Fruit fly (Drosophila melanogaster) whole organism, prepupa: ENCODE results near the gene Oseg1.
A peak's percentile ranks its signal among the peaks of the same experiment; 100 is the strongest.

Experiments
- Blimp-1 ChIP-seq: fragments of 200-800 bp; sonication (Bioruptor generic); optimal IDR thresholded peaks from 3 replicates; lab custom pipeline; 2017; ENCODE audit warnings: missing biosample characterization, missing genetic modification characterization, mild to moderate bottlenecking, moderate library complexity, missing genetic modification reagents
- CG10631 ChIP-seq: fragments of 200-800 bp; sonication (Bioruptor generic); optimal IDR thresholded peaks from 2 replicates; lab custom pipeline; 2016; ENCODE audit warnings: missing biosample characterization, missing genetic modification characterization
- CG10669 ChIP-seq: fragments of 200-800 bp; sonication (Bioruptor generic); optimal IDR thresholded peaks from 3 replicates; lab custom pipeline; 2018; ENCODE audit warnings: missing biosample characterization, mild to moderate bottlenecking, missing genetic modification characterization, moderate library complexity
- CG11902 ChIP-seq: fragments of 200-800 bp; sonication (Bioruptor generic); optimal IDR thresholded peaks from 3 replicates; lab custom pipeline; 2016; ENCODE audit warnings: missing biosample characterization, missing genetic modification characterization
- CG15336 ChIP-seq: fragments of 200-800 bp; sonication (Bioruptor generic); IDR thresholded peaks from 2 replicates; pipeline ENCODE4 v1.3.6; 2022; ENCODE audit warnings: missing biosample characterization, missing genetic modification characterization
- CG1621 ChIP-seq: fragments of 200-800 bp; sonication (Bioruptor generic); optimal IDR thresholded peaks from 3 replicates; lab custom pipeline; 2018; ENCODE audit warnings: missing biosample characterization, mild to moderate bottlenecking, missing genetic modification characterization
- CG16779 ChIP-seq: fragments of 200-800 bp; sonication (Bioruptor generic); optimal IDR thresholded peaks from 3 replicates; lab custom pipeline; 2017; ENCODE audit warnings: missing biosample characterization, mild to moderate bottlenecking, missing genetic modification characterization
- CG3032 ChIP-seq: fragments of 200-800 bp; optimal IDR thresholded peaks from 2 replicates; lab custom pipeline; 2019; ENCODE audit warnings: missing biosample characterization, mild to moderate bottlenecking, missing genetic modification characterization, moderate library complexity
- CG31627 ChIP-seq: fragments of 200-800 bp; sonication (Bioruptor generic); optimal IDR thresholded peaks from 3 replicates; lab custom pipeline; 2016; ENCODE audit warnings: missing biosample characterization, missing genetic modification characterization
- CG3919 ChIP-seq: fragments of 200-800 bp; sonication (Bioruptor generic); optimal IDR thresholded peaks from 3 replicates; lab custom pipeline; 2016; ENCODE audit warnings: missing biosample characterization, missing genetic modification characterization
- CG4318 ChIP-seq: fragments of 200-800 bp; sonication (Bioruptor generic); optimal IDR thresholded peaks from 3 replicates; lab custom pipeline; 2017; ENCODE audit warnings: missing biosample characterization, mild to moderate bottlenecking, missing genetic modification characterization
- CG6792 ChIP-seq: fragments of 200-800 bp; sonication (Bioruptor generic); optimal IDR thresholded peaks from 3 replicates; lab custom pipeline; 2016; ENCODE audit warnings: missing biosample characterization, missing genetic modification characterization
- CG6808 ChIP-seq: fragments of 200-800 bp; sonication (Bioruptor generic); optimal IDR thresholded peaks from 3 replicates; lab custom pipeline; 2017; ENCODE audit warnings: missing biosample characterization, missing genetic modification characterization, mild to moderate bottlenecking, moderate library complexity, missing genetic modification reagents
- CG6854 ChIP-seq: fragments of 200-800 bp; sonication (Bioruptor generic); optimal IDR thresholded peaks from 2 replicates; lab custom pipeline; 2017; ENCODE audit warnings: missing biosample characterization, mild to moderate bottlenecking, missing genetic modification characterization
- CG8119 ChIP-seq: fragments of 200-800 bp; sonication (Bioruptor generic); IDR thresholded peaks from 3 replicates; pipeline ENCODE4 v1.3.6; 2022; ENCODE audit warnings: missing biosample characterization, missing genetic modification characterization
- CG8632 ChIP-seq: fragments of 200-800 bp; sonication (Bioruptor generic); optimal IDR thresholded peaks from 3 replicates; lab custom pipeline; 2016; ENCODE audit warnings: missing biosample characterization, missing genetic modification characterization
- Eip75B ChIP-seq: fragments of 200-800 bp; sonication (Bioruptor generic); optimal IDR thresholded peaks from 3 replicates; lab custom pipeline; 2016; ENCODE audit warnings: missing biosample characterization, missing genetic modification characterization
- Eip78C ChIP-seq: fragments of 200-800 bp; sonication (Bioruptor generic); peaks from one replicate; lab custom pipeline; 2016; ENCODE audit warnings: missing biosample characterization, missing genetic modification characterization
- Eip93F ChIP-seq: fragments of 200-800 bp; sonication (Bioruptor generic); optimal IDR thresholded peaks from 2 replicates; lab custom pipeline; 2016; ENCODE audit warnings: missing biosample characterization, mild to moderate bottlenecking, missing genetic modification characterization
- Ets21C ChIP-seq: fragments of 200-800 bp; sonication (Bioruptor generic); optimal IDR thresholded peaks from 3 replicates; lab custom pipeline; 2016; ENCODE audit warnings: missing biosample characterization, missing genetic modification characterization
- Ets96B ChIP-seq: fragments of 200-800 bp; optimal IDR thresholded peaks from 2 replicates; lab custom pipeline; 2019; ENCODE audit warnings: missing biosample characterization, mild to moderate bottlenecking, missing genetic modification characterization, moderate library complexity
- Gug ChIP-seq: fragments of 200-800 bp; sonication (Bioruptor generic); IDR thresholded peaks from 2 replicates; pipeline ENCODE4 v1.3.6; 2022; ENCODE audit warnings: missing biosample characterization, missing genetic modification characterization
- Hr38 ChIP-seq: sonication (Bioruptor generic); optimal IDR thresholded peaks from 2 replicates; lab custom pipeline; 2016; ENCODE audit warnings: missing biosample characterization, missing genetic modification characterization
- Hr39 ChIP-seq: fragments of 200-800 bp; sonication (Bioruptor generic); optimal IDR thresholded peaks from 2 replicates; lab custom pipeline; 2016; ENCODE audit warnings: missing biosample characterization, missing genetic modification characterization
- Hr4 ChIP-seq: fragments of 200-800 bp; sonication (Bioruptor generic); optimal IDR thresholded peaks from 3 replicates; lab custom pipeline; 2016; ENCODE audit warnings: missing biosample characterization, missing genetic modification characterization
- Lpt ChIP-seq: fragments of 200-800 bp; sonication (Bioruptor generic); optimal IDR thresholded peaks from 3 replicates; lab custom pipeline; 2016; ENCODE audit warnings: missing biosample characterization, missing genetic modification characterization
- Met ChIP-seq: fragments of 200-800 bp; sonication (Bioruptor generic); optimal IDR thresholded peaks from 3 replicates; lab custom pipeline; 2016; ENCODE audit warnings: missing biosample characterization, missing genetic modification characterization
- OdsH ChIP-seq: fragments of 200-800 bp; sonication (Bioruptor generic); optimal IDR thresholded peaks from 3 replicates; lab custom pipeline; 2016; ENCODE audit warnings: missing biosample characterization, missing genetic modification characterization
- Smox ChIP-seq: fragments of 200-800 bp; sonication (Bioruptor generic); optimal IDR thresholded peaks from 3 replicates; lab custom pipeline; 2016; ENCODE audit warnings: missing biosample characterization, missing genetic modification characterization
- Sox102F ChIP-seq: fragments of 200-800 bp; sonication (Bioruptor generic); optimal IDR thresholded peaks from 2 replicates; lab custom pipeline; 2016; ENCODE audit warnings: missing biosample characterization, mild to moderate bottlenecking, missing genetic modification characterization
- Sox14 ChIP-seq: fragments of 200-800 bp; sonication (Bioruptor generic); optimal IDR thresholded peaks from 3 replicates; lab custom pipeline; 2016; ENCODE audit warnings: missing biosample characterization, missing genetic modification characterization
- Sox15 ChIP-seq: fragments of 200-800 bp; sonication (Bioruptor generic); optimal IDR thresholded peaks from 3 replicates; lab custom pipeline; 2016; ENCODE audit warnings: missing biosample characterization, missing genetic modification characterization
- achi ChIP-seq: fragments of 200-800 bp; sonication (Bioruptor generic); optimal IDR thresholded peaks from 3 replicates; lab custom pipeline; 2016; ENCODE audit warnings: missing biosample characterization, missing genetic modification characterization
- acj6 ChIP-seq: fragments of 200-800 bp; sonication (Bioruptor generic); optimal IDR thresholded peaks from 3 replicates; lab custom pipeline; 2016; ENCODE audit warnings: missing biosample characterization, missing genetic modification characterization
- cyc ChIP-seq: fragments of 200-800 bp; sonication (Bioruptor generic); optimal IDR thresholded peaks from 3 replicates; lab custom pipeline; 2016; ENCODE audit warnings: missing biosample characterization, missing genetic modification characterization
- eg ChIP-seq: fragments of 200-800 bp; sonication (Bioruptor generic); IDR thresholded peaks from 3 replicates; pipeline ENCODE4 v1.3.6; 2022; ENCODE audit warnings: missing biosample characterization, missing genetic modification characterization
- esn ChIP-seq: fragments of 200-800 bp; sonication (Bioruptor generic); optimal IDR thresholded peaks from 2 replicates; lab custom pipeline; 2016; ENCODE audit warnings: missing biosample characterization, mild to moderate bottlenecking, missing genetic modification characterization, moderate library complexity
- fd59A ChIP-seq: fragments of 200-800 bp; sonication (Bioruptor generic); optimal IDR thresholded peaks from 2 replicates; lab custom pipeline; 2017; ENCODE audit warnings: missing biosample characterization, mild to moderate bottlenecking, missing genetic modification characterization, missing genetic modification reagents
- fd85E ChIP-seq: fragments of 200-800 bp; sonication (Bioruptor generic); optimal IDR thresholded peaks from 3 replicates; lab custom pipeline; 2016; ENCODE audit warnings: missing biosample characterization, missing genetic modification characterization
- fkh ChIP-seq: fragments of 200-800 bp; sonication (Bioruptor generic); optimal IDR thresholded peaks from 3 replicates; lab custom pipeline; 2017; ENCODE audit warnings: missing biosample characterization, mild to moderate bottlenecking, missing genetic modification characterization, moderate library complexity
- lz ChIP-seq: fragments of 200-800 bp; sonication (Bioruptor generic); optimal IDR thresholded peaks from 3 replicates; lab custom pipeline; 2016; ENCODE audit warnings: missing biosample characterization, missing genetic modification characterization
- net ChIP-seq: fragments of 200-800 bp; sonication (Bioruptor generic); optimal IDR thresholded peaks from 3 replicates; lab custom pipeline; 2016; ENCODE audit warnings: missing biosample characterization, missing genetic modification characterization
- pdm3 ChIP-seq: fragments of 200-800 bp; sonication (Bioruptor generic); optimal IDR thresholded peaks from 3 replicates; lab custom pipeline; 2016; ENCODE audit warnings: missing biosample characterization, missing genetic modification characterization
- salr ChIP-seq, 2 experiments: fragments of 200-800 bp; sonication (Bioruptor generic); optimal IDR thresholded peaks; 3 replicates each; lab custom pipeline; 2016 to 2018; ENCODE audit warnings: missing biosample characterization in 2 of 2, missing genetic modification characterization in 2 of 2, mild to moderate bottlenecking in 1 of 2
- spab ChIP-seq: fragments of 200-800 bp; sonication (Bioruptor generic); optimal IDR thresholded peaks from 2 replicates; lab custom pipeline; 2017; ENCODE audit warnings: missing biosample characterization, mild to moderate bottlenecking, missing genetic modification characterization, missing genetic modification reagents
- ss ChIP-seq, 2 experiments: fragments of 200-800 bp; sonication (Bioruptor generic); optimal IDR thresholded peaks; 2 replicates in 1 of 2; 3 replicates in 1 of 2; lab custom pipeline; 2017 to 2018; ENCODE audit warnings: mild to moderate bottlenecking in 2 of 2, missing biosample characterization in 2 of 2, missing genetic modification characterization in 2 of 2, moderate library complexity in 1 of 2
- svp ChIP-seq: fragments of 200-800 bp; sonication (Bioruptor generic); peaks from one replicate; lab custom pipeline; 2016; ENCODE audit warnings: missing biosample characterization, missing genetic modification characterization
- topi ChIP-seq: fragments of 200-800 bp; sonication (Bioruptor generic); optimal IDR thresholded peaks from 3 replicates; lab custom pipeline; 2016; ENCODE audit warnings: missing biosample characterization, missing genetic modification characterization
- vri ChIP-seq: fragments of 200-800 bp; sonication (Bioruptor generic); optimal IDR thresholded peaks from 3 replicates; lab custom pipeline; 2016; ENCODE audit warnings: missing biosample characterization, mild to moderate bottlenecking, missing genetic modification characterization

Gene Oseg1

dm6 chr3L:8446050-8446781 lies 33.6 kb upstream of the Oseg1 start:
- TF ChIP-seq OdsH (no peak), fkh (GFP tag; lab: Kevin White, UChicago) (peak; percentile 23)

dm6 chr3L:8445027-8445426 lies 32.4 kb upstream of the Oseg1 start:
- TF ChIP-seq pdm3 (GFP tag; lab: Kevin White, UChicago) (no peak), Eip75B (GFP tag; lab: Kevin White, UChicago) (peak; percentile 39), Hr39 (GFP tag; lab: Kevin White, UChicago) (no peak), salr (GFP tag; optimal IDR thresholded peaks at IDR 0.05; lab: Kevin White, UChicago) (no peak), topi (GFP tag; lab: Kevin White, UChicago) (peak; percentile 29), CG6854 (GFP tag; lab: Kevin White, UChicago) (no peak), cyc (peak; percentile 35), OdsH (no peak), acj6 (GFP tag; lab: Kevin White, UChicago) (peak; percentile 16), Gug (GFP tag; lab: Robert Waterston, UW) (no peak), CG3032 (tag; lab: Kevin White, UChicago) (peak; percentile 47), CG31627 (GFP tag; lab: Kevin White, UChicago) (no peak), Ets21C (GFP tag; lab: Kevin White, UChicago) (no peak), Ets96B (tag; lab: Kevin White, UChicago) (peak; percentile 50), ss (GFP tag; optimal IDR thresholded peaks at IDR 0.05; lab: Kevin White, UChicago) (peak; percentile 10 to 87), CG6808 (GFP tag; lab: Kevin White, UChicago) (peak; percentile 12), CG8632 (GFP tag; lab: Kevin White, UChicago) (no peak), Sox102F (GFP tag; lab: Kevin White, UChicago) (no peak), CG11902 (GFP tag; lab: Kevin White, UChicago) (peak; percentile 9), Smox (GFP tag; lab: Kevin White, UChicago) (no peak), fd85E (GFP tag; lab: Kevin White, UChicago) (no peak), Eip93F (GFP tag; lab: Kevin White, UChicago) (no peak), svp (GFP tag; lab: Kevin White, UChicago) (peak; percentile 63), lz (GFP tag; lab: Kevin White, UChicago) (no peak), fkh (GFP tag; lab: Kevin White, UChicago) (peak; percentile 44), Blimp-1 (GFP tag; lab: Kevin White, UChicago) (no peak), CG8119 (no peak), esn (GFP tag; lab: Kevin White, UChicago) (peak; percentile 35), CG3919 (GFP tag; lab: Kevin White, UChicago) (peak; percentile 59), CG6792 (no peak), Eip78C (GFP tag; lab: Kevin White, UChicago) (peak; percentile 80), fd59A (peak; percentile 5), achi (GFP tag; lab: Kevin White, UChicago) (peak; percentile 1), Sox14 (GFP tag; lab: Kevin White, UChicago) (no peak), Hr38 (GFP tag; lab: Kevin White, UChicago) (no peak), vri (GFP tag; lab: Kevin White, UChicago) (no peak), CG1621 (tag; lab: Kevin White, UChicago) (no peak), Hr4 (GFP tag; lab: Kevin White, UChicago) (no peak), spab (GFP tag; lab: Kevin White, UChicago) (peak; percentile 33), net (GFP tag; lab: Kevin White, UChicago) (no peak), CG10669 (GFP tag; lab: Kevin White, UChicago) (peak; percentile 46), Lpt (GFP tag; lab: Kevin White, UChicago) (no peak), Sox15 (GFP tag; lab: Kevin White, UChicago) (no peak), CG4318 (no peak), eg (GFP tag; lab: Robert Waterston, UW) (no peak), Met (GFP tag; lab: Kevin White, UChicago) (peak; percentile 25), CG10631 (GFP tag; lab: Kevin White, UChicago) (no peak), CG16779 (tag; lab: Kevin White, UChicago) (no peak), CG15336 (peak; percentile 39; the same call in 1 of the 2 replicates)
